Worm (Caenorhabditis elegans) whole organism, early embryonic: Measurements from ENCODE around the gene str-118.

ENCODE experiments used
- B0310.2 ChIP-seq: sonication (generic microtip); optimal IDR thresholded peaks from 2 replicates; lab custom pipeline; 2016; ENCODE audit warnings: mild to moderate bottlenecking, missing genetic modification characterization, missing compliant biosample characterization
- F13C5.2 ChIP-seq: sonication (generic microtip); optimal IDR thresholded peaks from 2 replicates; lab custom pipeline; 2017; ENCODE audit warnings: mild to moderate bottlenecking, missing genetic modification characterization, inconsistent platforms, missing compliant biosample characterization
- aly-1 ChIP-seq: sonication (generic microtip); optimal IDR thresholded peaks from 2 replicates; lab custom pipeline; 2016; ENCODE audit warnings: missing genetic modification characterization, missing compliant biosample characterization
- ama-1 ChIP-seq: fragments of 150-350 bp; optimal IDR thresholded peaks from 2 replicates; lab custom pipeline; 2014
- ceh-36 ChIP-seq: sonication (generic microtip); optimal IDR thresholded peaks from 2 replicates; lab custom pipeline; 2016; ENCODE audit warnings: missing genetic modification characterization, inconsistent platforms, missing compliant biosample characterization
- flt-1 ChIP-seq: fragments of 200-800 bp; sonication (Bioruptor generic); IDR thresholded peaks from 2 replicates; pipeline ENCODE4 v1.3.6; 2022; ENCODE audit warnings: missing genetic modification characterization, missing compliant biosample characterization
- hmbx-1 ChIP-seq: sonication (generic microtip); optimal IDR thresholded peaks from 2 replicates; lab custom pipeline; 2016; ENCODE audit warnings: mild to moderate bottlenecking, missing genetic modification characterization, missing compliant biosample characterization
- hmg-4 ChIP-seq: fragments of 200-800 bp; sonication (Bioruptor generic); optimal IDR thresholded peaks from 2 replicates; lab custom pipeline; 2018; ENCODE audit warnings: mild to moderate bottlenecking, missing genetic modification characterization, missing compliant biosample characterization
- pes-1 ChIP-seq: fragments of 200-800 bp; sonication (Bioruptor generic); IDR thresholded peaks from 2 replicates; pipeline ENCODE4 v1.3.6; 2022; ENCODE audit warnings: missing genetic modification reagents, missing genetic modification characterization, missing compliant biosample characterization
- scrt-1 ChIP-seq: fragments of 200-800 bp; sonication (Bioruptor generic); IDR thresholded peaks from 2 replicates; pipeline ENCODE4 v1.3.6; 2022; ENCODE audit warnings: missing genetic modification characterization, missing compliant biosample characterization
- sea-1 ChIP-seq: fragments of 200-800 bp; sonication (Bioruptor generic); conservative IDR thresholded peaks from 2 replicates; pipeline ENCODE4 v1.3.6; 2022; ENCODE audit warnings: missing genetic modification characterization, missing compliant biosample characterization
- tbx-11 ChIP-seq: fragments of 200-800 bp; sonication (Bioruptor generic); IDR thresholded peaks from 2 replicates; pipeline ENCODE4 v1.3.6; 2022; ENCODE audit warnings: missing genetic modification characterization, missing compliant biosample characterization
- tbx-37 ChIP-seq: fragments of 200-800 bp; sonication (Bioruptor generic); conservative IDR thresholded peaks from 2 replicates; pipeline ENCODE4 v1.3.6; 2022; ENCODE audit warnings: missing genetic modification reagents, missing genetic modification characterization, missing compliant biosample characterization
- tra-4 ChIP-seq: sonication (generic microtip); optimal IDR thresholded peaks from 2 replicates; lab custom pipeline; 2017; ENCODE audit warnings: missing genetic modification characterization, missing compliant biosample characterization

DNA sequence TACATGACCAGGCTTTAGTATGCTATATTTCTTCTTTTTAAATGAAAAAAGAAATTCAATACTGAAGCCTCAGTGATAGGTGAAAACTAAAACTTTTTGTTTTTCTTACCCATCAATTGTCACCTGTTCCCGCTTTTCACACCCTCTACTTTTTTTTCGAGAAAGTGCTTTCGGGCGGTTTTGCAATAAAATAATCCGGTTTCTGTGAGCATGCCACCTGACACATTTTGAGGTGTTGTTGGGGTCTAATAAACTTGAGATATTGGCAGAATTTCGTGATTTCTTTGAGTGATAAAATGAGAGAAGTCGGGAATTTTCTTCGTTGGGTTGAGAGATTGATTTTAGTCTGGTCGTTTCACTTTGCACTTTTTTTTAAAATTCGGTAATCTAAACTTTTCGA is 8.1 kb downstream of the str-118 start:
- TF ChIP-seq hmbx-1 (tag; lab: Kevin White, UChicago), result no peak
- TF ChIP-seq ceh-36 (tag; lab: Kevin White, UChicago), result no peak
- no peak for TF ChIP-seq tbx-37
- no peak for TF ChIP-seq aly-1 (tag; lab: Kevin White, UChicago)
- TF ChIP-seq sea-1, result no peak
- TF ChIP-seq B0310.2 (tag; lab: Kevin White, UChicago), result no peak
- no peak for TF ChIP-seq pes-1
- TF ChIP-seq F13C5.2 (tag; lab: Kevin White, UChicago), result no peak
- no peak for TF ChIP-seq ama-1 (lab: Kevin White, UChicago)
- no peak for TF ChIP-seq flt-1 (GFP tag; lab: Robert Waterston, UW)
- no peak for TF ChIP-seq tra-4 (tag; lab: Kevin White, UChicago)
- TF ChIP-seq hmg-4 (GFP tag; lab: Kevin White, UChicago), result no peak
- no peak for TF ChIP-seq tbx-11
- no peak for TF ChIP-seq scrt-1 (GFP tag; lab: Robert Waterston, UW)
